Fruit fly (Drosophila melanogaster): ENCODE data around the gene Or83c.

The Or83c gene

dm6 chr3R:6038200-6038599 is 39.9 kb downstream of the Or83c start:
- no peak for TF ChIP-seq pad (GFP tag; optimal IDR thresholded peaks at IDR 0.05)
- no peak for TF ChIP-seq Hr96 (GFP tag; optimal IDR thresholded peaks at IDR 0.05)
- TF ChIP-seq CG1620 (GFP tag; optimal IDR thresholded peaks at IDR 0.05), result no peak
- no peak for TF ChIP-seq ovo (GFP tag; optimal IDR thresholded peaks at IDR 0.05)
- TF ChIP-seq cnc (optimal IDR thresholded peaks at IDR 0.05), result no peak
- no peak for TF ChIP-seq kay (GFP tag; ENCODE audit: borderline replicate concordance)

dm6 chr3R:6027674-6028073 is 50.4 kb downstream of the Or83c start:
- no peak for TF ChIP-seq CG7045 (GFP tag; optimal IDR thresholded peaks at IDR 0.05)
- TF ChIP-seq tj (GFP tag; optimal IDR thresholded peaks at IDR 0.05), result no peak
- TF ChIP-seq CG12768 (GFP tag; optimal IDR thresholded peaks at IDR 0.05), result no peak
- TF ChIP-seq cic (GFP tag; optimal IDR thresholded peaks at IDR 0.05), result no peak
- TF ChIP-seq toe (GFP tag; optimal IDR thresholded peaks at IDR 0.05), result no peak
- TF ChIP-seq Mnt (GFP tag; optimal IDR thresholded peaks at IDR 0.05), result no peak
- TF ChIP-seq Clk (GFP tag; optimal IDR thresholded peaks at IDR 0.05), result no peak
- no peak for TF ChIP-seq CG11617 (GFP tag; optimal IDR thresholded peaks at IDR 0.05)
- no peak for TF ChIP-seq kay (GFP tag; ENCODE audit: borderline replicate concordance)
- TF ChIP-seq CG14711 (tag; optimal IDR thresholded peaks at IDR 0.05), result no peak
- no peak for TF ChIP-seq CG33017 (tag; optimal IDR thresholded peaks at IDR 0.05)
- TF ChIP-seq cnc (optimal IDR thresholded peaks at IDR 0.05), result no peak
- no peak for TF ChIP-seq CG5204 (GFP tag; optimal IDR thresholded peaks at IDR 0.05)
- no peak for TF ChIP-seq CG7101 (tag; optimal IDR thresholded peaks at IDR 0.05)
- TF ChIP-seq bab1 (GFP tag; optimal IDR thresholded peaks at IDR 0.05), result no peak
- no peak for TF ChIP-seq pad (GFP tag; optimal IDR thresholded peaks at IDR 0.05)
- TF ChIP-seq Crg-1 (GFP tag; optimal IDR thresholded peaks at IDR 0.05), result no peak
- no peak for TF ChIP-seq ovo (GFP tag; optimal IDR thresholded peaks at IDR 0.05)

dm6 chr3R:6027138-6027537 is 50.9 kb downstream of the Or83c start, which contains the start of gene CtsL3:
CtsL3 (minus strand) TSS chr3R:6027238.
- TF ChIP-seq CG1620 (GFP tag; optimal IDR thresholded peaks at IDR 0.05), result no peak
- TF ChIP-seq cic (GFP tag; optimal IDR thresholded peaks at IDR 0.05), result no peak
- no peak for TF ChIP-seq Crg-1 (GFP tag; optimal IDR thresholded peaks at IDR 0.05)
- no peak for TF ChIP-seq Mnt (GFP tag; optimal IDR thresholded peaks at IDR 0.05)
- TF ChIP-seq CG12768 (GFP tag; optimal IDR thresholded peaks at IDR 0.05), result no peak
- TF ChIP-seq cnc (optimal IDR thresholded peaks at IDR 0.05), result no peak
- no peak for TF ChIP-seq CG7101 (tag; optimal IDR thresholded peaks at IDR 0.05)
- TF ChIP-seq Clk (GFP tag; optimal IDR thresholded peaks at IDR 0.05), result no peak
- no peak for TF ChIP-seq CG11617 (GFP tag; optimal IDR thresholded peaks at IDR 0.05)
- TF ChIP-seq Hr96 (GFP tag; optimal IDR thresholded peaks at IDR 0.05), result no peak
- no peak for TF ChIP-seq kay (GFP tag; ENCODE audit: borderline replicate concordance)
